Fruit fly (Drosophila melanogaster): ENCODE data around the gene Srp54.

The Srp54 gene

DNA sequence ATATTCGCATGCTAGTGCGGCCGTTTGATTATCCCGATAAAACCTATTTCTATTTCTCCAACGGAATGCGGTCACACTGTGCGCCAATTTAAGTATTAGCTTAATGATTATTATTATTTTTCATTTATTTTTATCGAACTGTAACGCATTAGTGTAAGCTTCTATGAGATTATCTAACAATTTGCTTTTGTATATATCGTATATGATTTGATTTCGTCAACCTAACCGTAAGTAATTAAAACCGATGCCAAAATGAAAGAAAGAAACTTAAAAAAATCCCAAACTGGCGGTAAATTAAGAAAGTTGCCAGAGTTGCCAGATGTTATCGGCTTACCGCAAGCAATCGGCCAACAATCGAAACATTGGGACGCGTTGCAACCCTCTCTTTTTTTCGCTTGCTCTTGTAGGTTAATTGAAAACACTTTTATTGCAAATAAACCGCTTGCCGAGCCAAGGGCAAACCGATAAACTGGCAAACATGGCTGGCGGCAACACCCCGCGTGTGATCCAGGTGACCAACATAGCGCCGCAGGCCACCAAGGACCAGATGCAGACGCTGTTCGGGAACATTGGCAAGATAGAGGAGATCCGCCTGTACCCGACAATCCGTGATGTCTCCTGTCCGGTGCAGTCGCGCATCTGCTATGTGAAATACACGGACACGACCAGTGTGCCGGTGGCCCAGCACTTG is at the start of gene Srp54, which contains the start of gene Etl1 (continued):
- TF ChIP-seq CG6254 (GFP tag; optimal IDR thresholded peaks at IDR 0.05): no peak
- TF ChIP-seq CG33557 (GFP tag; optimal IDR thresholded peaks at IDR 0.05): no peak
- TF ChIP-seq pfk (GFP tag; optimal IDR thresholded peaks at IDR 0.05): no peak
- TF ChIP-seq CG2678 (tag; optimal IDR thresholded peaks at IDR 0.05): peak; percentile 7
- TF ChIP-seq hth (optimal IDR thresholded peaks at IDR 0.05): no peak
- no peak for TF ChIP-seq lmd (GFP tag; IDR thresholded peaks at IDR 0.05)
- no peak for TF ChIP-seq sob (GFP tag; IDR thresholded peaks at IDR 0.05)
- TF ChIP-seq CG3281 (GFP tag; optimal IDR thresholded peaks at IDR 0.05): no peak
- no peak for TF ChIP-seq NFAT (GFP tag; IDR thresholded peaks at IDR 0.05)
- TF ChIP-seq tup (GFP tag; optimal IDR thresholded peaks at IDR 0.05): no peak
- no peak for TF ChIP-seq HmgZ (tag; optimal IDR thresholded peaks at IDR 0.05)
- peak; percentile 39; the same call in 1 of the 2 replicates for TF ChIP-seq CG3847 (GFP tag; IDR thresholded peaks at IDR 0.05)
- TF ChIP-seq Bgb (GFP tag; IDR thresholded peaks at IDR 0.05; ENCODE audit: partially characterized antibody): no peak
- no peak for TF ChIP-seq Optix (GFP tag; IDR thresholded peaks at IDR 0.05)
- TF ChIP-seq bcd (GFP tag; optimal IDR thresholded peaks at IDR 0.05): no peak
- no peak for TF ChIP-seq CG7357 (GFP tag; IDR thresholded peaks at IDR 0.05)
- TF ChIP-seq CG2889 (GFP tag; IDR thresholded peaks at IDR 0.05): no peak
- TF ChIP-seq eyg (GFP tag; optimal IDR thresholded peaks at IDR 0.05): no peak
- no peak for TF ChIP-seq gsb-n (tag; optimal IDR thresholded peaks at IDR 0.05)
- no peak for TF ChIP-seq CG11085 (GFP tag; IDR thresholded peaks at IDR 0.05)
- no peak for TF ChIP-seq CG18619 (GFP tag; optimal IDR thresholded peaks at IDR 0.05)
- no peak for TF ChIP-seq dati (GFP tag; IDR thresholded peaks at IDR 0.05)
- no peak for TF ChIP-seq NC2β (GFP tag; optimal IDR thresholded peaks at IDR 0.05)
- no peak for TF ChIP-seq bowl (GFP tag; IDR thresholded peaks at IDR 0.05)
- no peak for TF ChIP-seq amos (GFP tag; IDR thresholded peaks at IDR 0.05; ENCODE audit: partially characterized antibody)
- TF ChIP-seq ab (GFP tag; optimal IDR thresholded peaks at IDR 0.05): no peak
- TF ChIP-seq pros (GFP tag; optimal IDR thresholded peaks at IDR 0.05): no peak
- no peak for TF ChIP-seq CG4328 (GFP tag; optimal IDR thresholded peaks at IDR 0.05)
- TF ChIP-seq Ptx1 (GFP tag; IDR thresholded peaks at IDR 0.05): no peak
- peak; percentile 26 for TF ChIP-seq Lhr (GFP tag; optimal IDR thresholded peaks at IDR 0.05)
- TF ChIP-seq ato (GFP tag; IDR thresholded peaks at IDR 0.05; ENCODE audit: partially characterized antibody): no peak
- TF ChIP-seq lab (GFP tag; optimal IDR thresholded peaks at IDR 0.05): no peak
- TF ChIP-seq br (optimal IDR thresholded peaks at IDR 0.05): no peak
- TF ChIP-seq CG13424 (tag; optimal IDR thresholded peaks at IDR 0.05): no peak
- no peak for TF ChIP-seq dpn (GFP tag; optimal IDR thresholded peaks at IDR 0.05)
- no peak for TF ChIP-seq CG7839 (tag; optimal IDR thresholded peaks at IDR 0.05)
- no peak for TF ChIP-seq sqz (GFP tag; optimal IDR thresholded peaks at IDR 0.05)
- TF ChIP-seq hkb (optimal IDR thresholded peaks at IDR 0.05): peak; percentile 84
- TF ChIP-seq hkb (GFP tag; IDR thresholded peaks at IDR 0.05): no peak
- no peak for TF ChIP-seq CG7556 (GFP tag; optimal IDR thresholded peaks at IDR 0.05)
- TF ChIP-seq repo (GFP tag; optimal IDR thresholded peaks at IDR 0.05): no peak
- TF ChIP-seq esg (GFP tag; conservative IDR thresholded peaks at IDR 0.05): no peak
- no peak for TF ChIP-seq Meics (GFP tag; optimal IDR thresholded peaks at IDR 0.05)
- no peak for TF ChIP-seq Hmr (GFP tag; optimal IDR thresholded peaks at IDR 0.05)
- TF ChIP-seq CG3407 (GFP tag; optimal IDR thresholded peaks at IDR 0.05): no peak
- no peak for TF ChIP-seq chn (GFP tag; optimal IDR thresholded peaks at IDR 0.05)
- TF ChIP-seq CG6791 (GFP tag; IDR thresholded peaks at IDR 0.05; ENCODE audit: partially characterized antibody): no peak
- TF ChIP-seq CG2202 (tag; optimal IDR thresholded peaks at IDR 0.05): no peak
- TF ChIP-seq usp (GFP tag; optimal IDR thresholded peaks at IDR 0.05): no peak
- TF ChIP-seq ttk (GFP tag; IDR thresholded peaks at IDR 0.05): no peak
- TF ChIP-seq al (GFP tag; IDR thresholded peaks at IDR 0.05): no peak
- no peak for TF ChIP-seq Doc2 (GFP tag; IDR thresholded peaks at IDR 0.05)

Data from whole organism, embryonic.